Fruit fly (Drosophila melanogaster) whole organism, prepupa: ENCODE data around the gene CG9992.

ENCODE experiments used
- CG10669 ChIP-seq: fragments of 200-800 bp; sonication (Bioruptor generic); optimal IDR thresholded peaks from 3 replicates; lab custom pipeline; 2018; ENCODE audit warnings: missing biosample characterization, mild to moderate bottlenecking, missing genetic modification characterization, moderate library complexity
- CG11294 ChIP-seq: fragments of 200-800 bp; sonication (Bioruptor generic); IDR thresholded peaks from 2 replicates; pipeline ENCODE4 v1.3.6; 2022; ENCODE audit warnings: missing biosample characterization, missing genetic modification characterization
- CG11902 ChIP-seq: fragments of 200-800 bp; sonication (Bioruptor generic); optimal IDR thresholded peaks from 3 replicates; lab custom pipeline; 2016; ENCODE audit warnings: missing biosample characterization, missing genetic modification characterization
- CG15336 ChIP-seq: fragments of 200-800 bp; sonication (Bioruptor generic); IDR thresholded peaks from 2 replicates; pipeline ENCODE4 v1.3.6; 2022; ENCODE audit warnings: missing biosample characterization, missing genetic modification characterization
- CG3032 ChIP-seq: fragments of 200-800 bp; optimal IDR thresholded peaks from 2 replicates; lab custom pipeline; 2019; ENCODE audit warnings: missing biosample characterization, mild to moderate bottlenecking, missing genetic modification characterization, moderate library complexity
- CG32006 ChIP-seq: fragments of 200-800 bp; sonication (Bioruptor generic); optimal IDR thresholded peaks from 3 replicates; lab custom pipeline; 2017; ENCODE audit warnings: missing biosample characterization, mild to moderate bottlenecking, missing genetic modification characterization
- CG34406 ChIP-seq: fragments of 200-800 bp; sonication (Bioruptor generic); optimal IDR thresholded peaks from 3 replicates; lab custom pipeline; 2016; ENCODE audit warnings: missing biosample characterization, missing genetic modification characterization
- CG6163 ChIP-seq: fragments of 200-800 bp; sonication (Bioruptor generic); IDR thresholded peaks from 3 replicates; pipeline ENCODE4 v1.3.6; 2022; ENCODE audit warnings: missing biosample characterization, missing genetic modification characterization
- CG7368 ChIP-seq: fragments of 200-800 bp; sonication (Bioruptor generic); optimal IDR thresholded peaks from 3 replicates; lab custom pipeline; 2016; ENCODE audit warnings: missing biosample characterization, missing genetic modification characterization
- CG8319 ChIP-seq: fragments of 200-800 bp; sonication (Bioruptor generic); optimal IDR thresholded peaks from 3 replicates; lab custom pipeline; 2016; ENCODE audit warnings: missing biosample characterization, missing genetic modification characterization
- Eip78C ChIP-seq: fragments of 200-800 bp; sonication (Bioruptor generic); peaks from one replicate; lab custom pipeline; 2016; ENCODE audit warnings: missing biosample characterization, missing genetic modification characterization
- Hr38 ChIP-seq: sonication (Bioruptor generic); optimal IDR thresholded peaks from 2 replicates; lab custom pipeline; 2016; ENCODE audit warnings: missing biosample characterization, missing genetic modification characterization
- Lpt ChIP-seq: fragments of 200-800 bp; sonication (Bioruptor generic); optimal IDR thresholded peaks from 3 replicates; lab custom pipeline; 2016; ENCODE audit warnings: missing biosample characterization, missing genetic modification characterization
- OdsH ChIP-seq: fragments of 200-800 bp; sonication (Bioruptor generic); optimal IDR thresholded peaks from 3 replicates; lab custom pipeline; 2016; ENCODE audit warnings: missing biosample characterization, missing genetic modification characterization
- Smox ChIP-seq: fragments of 200-800 bp; sonication (Bioruptor generic); optimal IDR thresholded peaks from 3 replicates; lab custom pipeline; 2016; ENCODE audit warnings: missing biosample characterization, missing genetic modification characterization
- Sox102F ChIP-seq: fragments of 200-800 bp; sonication (Bioruptor generic); optimal IDR thresholded peaks from 2 replicates; lab custom pipeline; 2016; ENCODE audit warnings: missing biosample characterization, mild to moderate bottlenecking, missing genetic modification characterization
- achi ChIP-seq: fragments of 200-800 bp; sonication (Bioruptor generic); optimal IDR thresholded peaks from 3 replicates; lab custom pipeline; 2016; ENCODE audit warnings: missing biosample characterization, missing genetic modification characterization
- salr ChIP-seq, 2 experiments: fragments of 200-800 bp; sonication (Bioruptor generic); optimal IDR thresholded peaks; 3 replicates each; lab custom pipeline; 2016 to 2018; ENCODE audit warnings: missing biosample characterization in 2 of 2, missing genetic modification characterization in 2 of 2, mild to moderate bottlenecking in 1 of 2
- ss ChIP-seq, 2 experiments: fragments of 200-800 bp; sonication (Bioruptor generic); optimal IDR thresholded peaks; 2 replicates in 1 of 2; 3 replicates in 1 of 2; lab custom pipeline; 2017 to 2018; ENCODE audit warnings: mild to moderate bottlenecking in 2 of 2, missing biosample characterization in 2 of 2, missing genetic modification characterization in 2 of 2, moderate library complexity in 1 of 2

Gene CG9992

dm6 chrX:16332615-16333288, 52.0 kb downstream of the CG9992 start (continued):
- TF ChIP-seq ss (GFP tag; optimal IDR thresholded peaks at IDR 0.05; lab: Kevin White, UChicago) (peak; percentile 95 to 98), CG3032 (peak; percentile 97), CG11902 (peak; percentile 87), CG8319 (peak; percentile 90), Smox (GFP tag; lab: Kevin White, UChicago) (peak; percentile 96), salr (GFP tag; optimal IDR thresholded peaks at IDR 0.05; lab: Kevin White, UChicago) (peak; percentile 91 to 94), Hr38 (no peak), Sox102F (GFP tag; lab: Kevin White, UChicago) (peak; percentile 97), CG7368 (peak; percentile 93), Eip78C (GFP tag; lab: Kevin White, UChicago) (peak; percentile 99), Lpt (GFP tag; lab: Kevin White, UChicago) (peak; percentile 94), achi (GFP tag; lab: Kevin White, UChicago) (peak; percentile 94), CG34406 (GFP tag; lab: Kevin White, UChicago) (peak; percentile 96), CG6163 (GFP tag; lab: Robert Waterston, UW) (peak; percentile 91), CG10669 (peak; percentile 98), CG32006 (GFP tag; lab: Kevin White, UChicago) (peak; percentile 98), OdsH (GFP tag; lab: Kevin White, UChicago) (peak; percentile 95), CG15336 (GFP tag; lab: Robert Waterston, UW) (peak; percentile 97), CG11294 (GFP tag; lab: Robert Waterston, UW) (peak; percentile 92)
